Worm (Caenorhabditis elegans): ENCODE results near the gene srh-113.

srh-113 gene

ce11 chrV:17236345-17236744 lies 23.5 kb downstream of the srh-113 start, which contains the start of gene T19C9.10:
TSS of gene T19C9.10 (plus strand) at chrV:17236592.
- no peak for TF ChIP-seq ceh-88 (GFP tag; IDR thresholded peaks at IDR 0.05)
- TF ChIP-seq nhr-77 (tag; optimal IDR thresholded peaks at IDR 0.05): no peak
- peak; percentile 28 for TF ChIP-seq nhr-85 (tag)
- no peak for TF ChIP-seq lin-13 (GFP tag; optimal IDR thresholded peaks at IDR 0.05)
- no peak for TF ChIP-seq nhr-237 (tag; optimal IDR thresholded peaks at IDR 0.05)
- TF ChIP-seq lin-14 (GFP tag; optimal IDR thresholded peaks at IDR 0.05): peak; percentile 40
- no peak for TF ChIP-seq egl-13 (tag; optimal IDR thresholded peaks at IDR 0.05)
- no peak for TF ChIP-seq nhr-71 (tag; optimal IDR thresholded peaks at IDR 0.05)
- TF ChIP-seq pqm-1 (tag; optimal IDR thresholded peaks at IDR 0.05): no peak
- no peak for TF ChIP-seq C04F5.9 (tag; optimal IDR thresholded peaks at IDR 0.05)
- no peak for TF ChIP-seq fos-1 (tag; optimal IDR thresholded peaks at IDR 0.05)

ce11 chrV:17238799-17239198 lies 26.0 kb downstream of the srh-113 start, which contains the start of gene T19C9.8:
TSS of gene T19C9.8 (plus strand) at chrV:17239097.
- TF ChIP-seq nhr-11 (tag; optimal IDR thresholded peaks at IDR 0.05) (no peak), tlp-1 (tag; optimal IDR thresholded peaks at IDR 0.05) (no peak), mep-1 (tag; optimal IDR thresholded peaks at IDR 0.05) (no peak), hlh-17 (GFP tag; optimal IDR thresholded peaks at IDR 0.05; ENCODE audit: borderline replicate concordance) (no peak), pqm-1 (tag; optimal IDR thresholded peaks at IDR 0.05) (peak; percentile 1), nhr-84 (tag; optimal IDR thresholded peaks at IDR 0.05) (no peak), elt-3 (tag; optimal IDR thresholded peaks at IDR 0.05) (no peak), mdl-1 (tag; optimal IDR thresholded peaks at IDR 0.05) (no peak), lin-15B (tag; optimal IDR thresholded peaks at IDR 0.05) (no peak), elt-2 (tag; optimal IDR thresholded peaks at IDR 0.05) (peak; percentile 94), fkh-8 (tag; optimal IDR thresholded peaks at IDR 0.05) (no peak), dpl-1 (GFP tag; optimal IDR thresholded peaks at IDR 0.05) (no peak), unc-62 (GFP tag; optimal IDR thresholded peaks at IDR 0.05) (no peak), lin-14 (GFP tag; optimal IDR thresholded peaks at IDR 0.05) (peak; percentile 17), egl-13 (tag; optimal IDR thresholded peaks at IDR 0.05) (no peak), nhr-20 (tag; optimal IDR thresholded peaks at IDR 0.05) (no peak), dsc-1 (tag; optimal IDR thresholded peaks at IDR 0.05) (no peak), jun-1 (tag; optimal IDR thresholded peaks at IDR 0.05) (peak; percentile 12), ceh-82 (tag; optimal IDR thresholded peaks at IDR 0.05) (no peak), rnt-1 (tag; optimal IDR thresholded peaks at IDR 0.05) (no peak), sup-37 (GFP tag; optimal IDR thresholded peaks at IDR 0.05) (no peak), nhr-85 (tag) (no peak), ces-1 (GFP tag; optimal IDR thresholded peaks at IDR 0.05) (no peak), lin-35 (GFP tag; optimal IDR thresholded peaks at IDR 0.05) (peak in 1 of 2 experiments; percentile 2), pax-3 (tag; optimal IDR thresholded peaks at IDR 0.05) (no peak), nhr-12 (tag; optimal IDR thresholded peaks at IDR 0.05) (no peak), ceh-88 (GFP tag; IDR thresholded peaks at IDR 0.05) (no peak), lsy-2 (tag; optimal IDR thresholded peaks at IDR 0.05) (no peak), C16A3.4 (tag; optimal IDR thresholded peaks at IDR 0.05) (no peak), grh-1 (GFP tag; IDR thresholded peaks at IDR 0.05) (no peak), unc-86 (tag; optimal IDR thresholded peaks at IDR 0.05) (no peak), lin-39 (tag; optimal IDR thresholded peaks at IDR 0.05) (no peak), snpc-4 (tag; optimal IDR thresholded peaks at IDR 0.05) (no peak), efl-3 (GFP tag; optimal IDR thresholded peaks at IDR 0.05) (no peak), nhr-90 (tag; optimal IDR thresholded peaks at IDR 0.05; ENCODE audit: poor library complexity) (no peak), unc-98 (GFP tag; IDR thresholded peaks at IDR 0.05) (no peak), pag-3 (tag; optimal IDR thresholded peaks at IDR 0.05; ENCODE audit: borderline replicate concordance, insufficient read depth) (no peak), efl-1 (optimal IDR thresholded peaks at IDR 0.05) (no peak), efl-1 (GFP tag; optimal IDR thresholded peaks at IDR 0.05 in 1 of 2) (no peak), nhr-237 (tag; optimal IDR thresholded peaks at IDR 0.05) (no peak), hpl-2 (GFP tag; optimal IDR thresholded peaks at IDR 0.05) (no peak), sox-4 (tag; optimal IDR thresholded peaks at IDR 0.05) (no peak), unc-130 (tag; optimal IDR thresholded peaks at IDR 0.05) (no peak), nhr-76 (tag; optimal IDR thresholded peaks at IDR 0.05) (no peak)
